Worm (Caenorhabditis elegans): Measurements from ENCODE around the gene lron-15.

The lron-15 gene

DNA sequence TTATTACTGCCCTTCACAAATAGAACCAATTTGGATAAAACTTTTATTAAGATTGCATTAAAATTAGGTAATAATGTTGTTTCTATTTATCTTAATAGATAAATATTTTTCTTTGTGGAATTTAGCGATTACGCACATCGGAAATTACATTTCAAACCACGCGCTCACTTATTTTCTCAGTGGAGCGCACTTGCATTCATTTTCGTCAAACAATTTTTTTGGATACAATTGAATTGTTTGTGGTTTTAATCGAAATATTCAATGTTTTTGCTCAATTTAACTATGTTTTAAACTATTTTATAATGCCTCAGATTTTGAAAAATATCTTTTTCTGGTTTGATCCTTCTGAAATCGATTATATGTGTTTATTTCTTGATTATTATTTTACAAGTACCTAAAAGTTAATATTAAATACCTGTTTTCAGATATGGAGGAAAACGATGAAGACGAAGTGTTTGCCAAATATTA lies 8.7 kb downstream of the lron-15 start, which contains the start of gene utp-20:
Gene utp-20, plus strand, starts transcription at position 418 of the 468 bp plus-strand sequence.
- TF ChIP-seq tbx-8 (GFP tag; optimal IDR thresholded peaks at IDR 0.05), result no peak
- peak; percentile 39 for TF ChIP-seq ceh-39 (tag; optimal IDR thresholded peaks at IDR 0.05)
- no peak for TF ChIP-seq elt-3 (tag; optimal IDR thresholded peaks at IDR 0.05)
- TF ChIP-seq elt-1 (tag; optimal IDR thresholded peaks at IDR 0.05; ENCODE audit: borderline replicate concordance, insufficient read depth), result no peak
- TF ChIP-seq nhr-237 (tag; optimal IDR thresholded peaks at IDR 0.05), result peak; percentile 25
- no peak for TF ChIP-seq hlh-1 (tag; optimal IDR thresholded peaks at IDR 0.05)
- TF ChIP-seq mls-2 (tag; optimal IDR thresholded peaks at IDR 0.05), result no peak
- TF ChIP-seq ceh-43 (GFP tag; optimal IDR thresholded peaks at IDR 0.05), result no peak
- no peak for TF ChIP-seq unc-120 (tag; optimal IDR thresholded peaks at IDR 0.05; ENCODE audit: poor library complexity, severe bottlenecking)
- TF ChIP-seq drap-1 (GFP tag; optimal IDR thresholded peaks at IDR 0.05), result no peak
- TF ChIP-seq lsy-2 (tag; optimal IDR thresholded peaks at IDR 0.05), result peak; percentile 65
- no peak for TF ChIP-seq unc-39 (tag; optimal IDR thresholded peaks at IDR 0.05)
- peak; percentile 84 for TF ChIP-seq ces-1 (GFP tag; optimal IDR thresholded peaks at IDR 0.05)
- no peak for TF ChIP-seq ceh-83 (GFP tag; optimal IDR thresholded peaks at IDR 0.05)
- TF ChIP-seq lin-32 (GFP tag; optimal IDR thresholded peaks at IDR 0.05), result no peak

DNA sequence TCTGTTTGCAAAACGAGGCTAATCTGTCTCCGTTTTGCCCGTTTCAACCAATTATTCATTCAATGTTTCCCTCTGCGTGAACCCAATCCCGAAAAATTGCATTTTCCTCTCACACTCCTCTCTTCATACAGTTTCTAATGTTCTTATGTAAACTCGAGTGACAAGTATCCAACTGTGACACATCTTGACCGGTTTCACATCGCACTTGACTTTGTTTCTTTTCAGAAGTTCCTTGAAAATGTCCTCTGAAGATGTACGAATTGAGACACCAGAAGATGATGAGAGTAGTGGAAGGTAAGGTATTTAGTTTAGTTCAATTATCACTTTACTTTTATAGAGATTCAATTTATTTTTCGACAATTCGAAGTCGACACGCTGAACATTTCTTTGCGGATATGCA lies 12.8 kb downstream of the lron-15 start, which contains the start of gene abcx-1:
Gene abcx-1, plus strand, starts transcription at position 224 of the 400 bp plus-strand sequence.
- TF ChIP-seq flh-1 (GFP tag; optimal IDR thresholded peaks at IDR 0.05) (no peak), unc-62 (GFP tag; optimal IDR thresholded peaks at IDR 0.05) (no peak), unc-39 (tag; optimal IDR thresholded peaks at IDR 0.05) (no peak), bed-3 (GFP tag; optimal IDR thresholded peaks at IDR 0.05) (no peak), elt-1 (tag; optimal IDR thresholded peaks at IDR 0.05; ENCODE audit: borderline replicate concordance, insufficient read depth) (no peak), ceh-43 (GFP tag; optimal IDR thresholded peaks at IDR 0.05) (no peak), nhr-28 (tag; optimal IDR thresholded peaks at IDR 0.05) (no peak), hlh-1 (tag; optimal IDR thresholded peaks at IDR 0.05) (no peak), snpc-4 (tag; optimal IDR thresholded peaks at IDR 0.05) (no peak), pha-4 (tag; optimal IDR thresholded peaks at IDR 0.05) (no peak), nhr-2 (tag; optimal IDR thresholded peaks at IDR 0.05) (no peak), ztf-11 (tag; optimal IDR thresholded peaks at IDR 0.05) (no peak), cnd-1 (tag; optimal IDR thresholded peaks at IDR 0.05) (no peak), lin-32 (GFP tag; optimal IDR thresholded peaks at IDR 0.05) (no peak), nhr-76 (tag; optimal IDR thresholded peaks at IDR 0.05) (no peak), ceh-39 (tag; optimal IDR thresholded peaks at IDR 0.05) (no peak), sptf-1 (tag; optimal IDR thresholded peaks at IDR 0.05) (no peak)

DNA sequence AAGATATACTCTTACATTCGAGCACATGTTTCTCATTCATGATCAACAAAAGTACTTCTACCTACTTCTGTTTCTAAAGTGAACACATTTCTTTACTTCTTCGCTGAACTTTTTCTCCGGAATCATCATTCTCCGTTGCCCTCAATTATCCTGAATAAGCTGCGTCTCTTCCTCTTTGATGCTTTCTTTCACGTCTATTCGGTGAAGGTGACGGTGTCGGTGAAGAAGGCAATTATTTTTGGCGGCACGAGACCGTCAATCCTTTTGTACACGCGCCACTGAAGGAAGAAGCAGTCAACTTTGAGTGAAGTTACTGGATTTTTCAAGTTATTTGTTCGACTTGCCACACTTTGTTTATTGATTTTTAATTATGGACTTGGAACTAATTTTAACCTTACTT lies 13.2 kb downstream of the lron-15 start, which contains the start of gene abch-1:
Gene abch-1, minus strand, starts transcription at position 101 of the 400 bp plus-strand sequence.
- no peak for TF ChIP-seq tbx-8 (GFP tag; optimal IDR thresholded peaks at IDR 0.05)
- no peak for TF ChIP-seq pha-4 (tag; optimal IDR thresholded peaks at IDR 0.05)
- no peak for TF ChIP-seq nhr-28 (tag; optimal IDR thresholded peaks at IDR 0.05)
- no peak for TF ChIP-seq elt-3 (tag; optimal IDR thresholded peaks at IDR 0.05)
- no peak for TF ChIP-seq ceh-43 (GFP tag; optimal IDR thresholded peaks at IDR 0.05)
- no peak for TF ChIP-seq drap-1 (GFP tag; optimal IDR thresholded peaks at IDR 0.05)
- no peak for TF ChIP-seq lsy-2 (tag; optimal IDR thresholded peaks at IDR 0.05)
- no peak for TF ChIP-seq nhr-2 (tag; optimal IDR thresholded peaks at IDR 0.05)
- no peak for TF ChIP-seq sem-2 (GFP tag; optimal IDR thresholded peaks at IDR 0.05)
- no peak for TF ChIP-seq ceh-39 (tag; optimal IDR thresholded peaks at IDR 0.05)
- no peak for TF ChIP-seq ces-1 (GFP tag; optimal IDR thresholded peaks at IDR 0.05)
- no peak for TF ChIP-seq zip-8 (tag; optimal IDR thresholded peaks at IDR 0.05)
- no peak for TF ChIP-seq hlh-1 (tag; optimal IDR thresholded peaks at IDR 0.05)
- TF ChIP-seq lin-13 (tag; optimal IDR thresholded peaks at IDR 0.05), result no peak
- TF ChIP-seq bed-3 (GFP tag; optimal IDR thresholded peaks at IDR 0.05), result no peak
- no peak for TF ChIP-seq elt-1 (tag; optimal IDR thresholded peaks at IDR 0.05; ENCODE audit: borderline replicate concordance, insufficient read depth)
- TF ChIP-seq mab-5 (tag; optimal IDR thresholded peaks at IDR 0.05), result no peak
- no peak for TF ChIP-seq unc-120 (tag; optimal IDR thresholded peaks at IDR 0.05; ENCODE audit: poor library complexity, severe bottlenecking)

DNA sequence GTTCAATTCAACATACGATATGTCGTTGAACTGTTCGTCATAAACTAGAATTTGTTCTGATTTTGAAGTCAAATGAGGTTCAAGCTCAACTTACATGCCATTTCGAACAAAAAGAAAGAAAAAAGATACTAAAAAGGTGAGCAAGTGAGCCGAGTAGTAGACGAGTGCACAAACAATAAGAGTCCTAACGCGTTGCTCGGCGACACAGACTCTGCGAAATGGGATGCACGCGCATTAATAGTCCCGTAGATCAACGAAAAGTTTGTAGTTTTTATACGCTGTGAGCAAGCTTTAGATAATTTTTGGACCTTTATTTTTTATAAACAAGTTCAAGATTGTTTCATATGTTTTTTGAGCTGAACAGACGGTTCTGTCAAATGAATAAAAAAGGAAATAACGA lies 16.1 kb downstream of the lron-15 start, which contains the start of gene C56E6.4:
Gene C56E6.4, minus strand, starts transcription at position 101 of the 400 bp plus-strand sequence.
- TF ChIP-seq mep-1 (tag; optimal IDR thresholded peaks at IDR 0.05), result no peak
- no peak for TF ChIP-seq lin-32 (GFP tag; optimal IDR thresholded peaks at IDR 0.05)
- no peak for TF ChIP-seq nhr-76 (tag; optimal IDR thresholded peaks at IDR 0.05)
- TF ChIP-seq lin-13 (tag; optimal IDR thresholded peaks at IDR 0.05), result no peak
- TF ChIP-seq nhr-28 (tag; optimal IDR thresholded peaks at IDR 0.05), result no peak
- no peak for TF ChIP-seq drap-1 (GFP tag; optimal IDR thresholded peaks at IDR 0.05)
- no peak for TF ChIP-seq blmp-1 (tag; optimal IDR thresholded peaks at IDR 0.05)
- TF ChIP-seq pha-4 (tag; optimal IDR thresholded peaks at IDR 0.05), result no peak
- no peak for TF ChIP-seq ces-1 (GFP tag; optimal IDR thresholded peaks at IDR 0.05)
- TF ChIP-seq ham-2 (GFP tag; optimal IDR thresholded peaks at IDR 0.05), result no peak
- no peak for TF ChIP-seq M03D4.4 (tag; optimal IDR thresholded peaks at IDR 0.05)
- TF ChIP-seq unc-62 (GFP tag; optimal IDR thresholded peaks at IDR 0.05), result no peak
- no peak for TF ChIP-seq bed-3 (GFP tag; optimal IDR thresholded peaks at IDR 0.05)
- TF ChIP-seq ceh-43 (GFP tag; optimal IDR thresholded peaks at IDR 0.05), result no peak
- no peak for TF ChIP-seq tbx-8 (GFP tag; optimal IDR thresholded peaks at IDR 0.05)
- no peak for TF ChIP-seq lsy-2 (tag; optimal IDR thresholded peaks at IDR 0.05)
- TF ChIP-seq hlh-1 (tag; optimal IDR thresholded peaks at IDR 0.05), result no peak
- no peak for TF ChIP-seq sptf-1 (tag; optimal IDR thresholded peaks at IDR 0.05)
